Fruit fly (Drosophila melanogaster) whole organism, embryonic: Measurements from ENCODE around the gene RpLP1.

ENCODE experiments used
- Antp ChIP-seq: fragments of 200-800 bp; sonication (Bioruptor generic); optimal IDR thresholded peaks from 3 replicates; lab custom pipeline; 2016; ENCODE audit warnings: missing biosample characterization, missing genetic modification characterization
- C15 ChIP-seq: fragments of 200-800 bp; sonication (Bioruptor generic); IDR thresholded peaks from 3 replicates; pipeline ENCODE4 v1.3.6; 2022; ENCODE audit warnings: missing biosample characterization, missing genetic modification characterization
- CG10209 ChIP-seq: fragments of 200-800 bp; sonication (Bioruptor generic); optimal IDR thresholded peaks from 3 replicates; lab custom pipeline; 2017; ENCODE audit warnings: missing biosample characterization, mild to moderate bottlenecking, missing genetic modification characterization, missing genetic modification reagents
- CG13424 ChIP-seq: fragments of 200-800 bp; sonication (Bioruptor generic); optimal IDR thresholded peaks from 2 replicates; lab custom pipeline; 2019; ENCODE audit warnings: missing biosample characterization, mild to moderate bottlenecking, missing genetic modification characterization, moderate library complexity
- CG15073 ChIP-seq: fragments of 200-800 bp; sonication (Bioruptor generic); optimal IDR thresholded peaks from 2 replicates; lab custom pipeline; 2016; ENCODE audit warnings: missing biosample characterization, missing genetic modification characterization
- CG15696 ChIP-seq: fragments of 200-800 bp; sonication (Bioruptor generic); optimal IDR thresholded peaks from 2 replicates; lab custom pipeline; 2019; ENCODE audit warnings: missing biosample characterization, mild to moderate bottlenecking, missing genetic modification characterization, moderate library complexity
- CG1602 ChIP-seq: fragments of 200-800 bp; sonication (Bioruptor generic); optimal IDR thresholded peaks from 3 replicates; lab custom pipeline; 2016; ENCODE audit warnings: missing biosample characterization, missing genetic modification characterization
- CG1603 ChIP-seq: fragments of 200-800 bp; sonication (Bioruptor generic); optimal IDR thresholded peaks from 2 replicates; lab custom pipeline; 2019; ENCODE audit warnings: missing biosample characterization, mild to moderate bottlenecking, missing genetic modification characterization, moderate library complexity
- CG17361 ChIP-seq: fragments of 200-800 bp; sonication (Bioruptor generic); IDR thresholded peaks from 3 replicates; pipeline ENCODE4 v1.3.6; 2022; ENCODE audit warnings: missing biosample characterization, missing genetic modification characterization
- CG17829 ChIP-seq: fragments of 200-800 bp; optimal IDR thresholded peaks from 2 replicates; lab custom pipeline; 2019; ENCODE audit warnings: missing biosample characterization, mild to moderate bottlenecking, missing genetic modification characterization, moderate library complexity
- CG2889 ChIP-seq: fragments of 200-800 bp; sonication (Bioruptor generic); IDR thresholded peaks from 3 replicates; pipeline ENCODE4 v1.3.6; 2022; ENCODE audit warnings: missing biosample characterization, missing genetic modification characterization
- CG31441 ChIP-seq: fragments of 200-800 bp; sonication (Bioruptor generic); IDR thresholded peaks from 2 replicates; pipeline ENCODE4 v1.3.6; 2022; ENCODE audit warnings: missing biosample characterization, missing genetic modification characterization
- CG32532 ChIP-seq: fragments of 200-800 bp; sonication (Bioruptor generic); IDR thresholded peaks from 2 replicates; pipeline ENCODE4 v1.3.6; 2022; ENCODE audit warnings: missing biosample characterization, missing genetic modification characterization
- CG33213 ChIP-seq: fragments of 200-800 bp; sonication (Bioruptor generic); optimal IDR thresholded peaks from 3 replicates; lab custom pipeline; 2016; ENCODE audit warnings: missing biosample characterization, missing genetic modification characterization
- CG3407 ChIP-seq: fragments of 200-800 bp; sonication (Bioruptor generic); optimal IDR thresholded peaks from 2 replicates; lab custom pipeline; 2018; ENCODE audit warnings: missing biosample characterization, mild to moderate bottlenecking, missing genetic modification characterization
- CG4404 ChIP-seq: fragments of 200-800 bp; sonication (Bioruptor generic); IDR thresholded peaks from 2 replicates; pipeline ENCODE4 v1.3.6; 2022; ENCODE audit warnings: missing biosample characterization, missing genetic modification characterization
- CG7271 ChIP-seq: fragments of 200-800 bp; sonication (Bioruptor generic); optimal IDR thresholded peaks from 2 replicates; lab custom pipeline; 2018; ENCODE audit warnings: missing biosample characterization, mild to moderate bottlenecking, missing genetic modification characterization, moderate library complexity
- CG7839 ChIP-seq: fragments of 200-800 bp; sonication (Bioruptor generic); optimal IDR thresholded peaks from 3 replicates; lab custom pipeline; 2018; ENCODE audit warnings: missing biosample characterization, mild to moderate bottlenecking, missing genetic modification characterization, moderate library complexity
- CG7963 ChIP-seq: fragments of 200-800 bp; sonication (Bioruptor generic); IDR thresholded peaks from 3 replicates; pipeline ENCODE4 v1.3.6; 2022; ENCODE audit warnings: missing biosample characterization, missing genetic modification characterization; ENCODE audit not compliant: partially characterized antibody
- CG8281 ChIP-seq: fragments of 200-800 bp; sonication (Bioruptor generic); optimal IDR thresholded peaks from 2 replicates; lab custom pipeline; 2018; ENCODE audit warnings: missing biosample characterization, mild to moderate bottlenecking, missing genetic modification characterization, moderate library complexity
- CG8765 ChIP-seq: fragments of 200-800 bp; sonication (Bioruptor generic); IDR thresholded peaks from 2 replicates; pipeline ENCODE4 v1.3.6; 2022; ENCODE audit warnings: missing biosample characterization, missing genetic modification characterization
- Dad ChIP-seq: fragments of 200-800 bp; sonication (Bioruptor generic); optimal IDR thresholded peaks from 3 replicates; lab custom pipeline; 2016; ENCODE audit warnings: missing biosample characterization, missing genetic modification characterization
- Ets65A ChIP-seq: fragments of 200-800 bp; sonication (Bioruptor generic); peaks from one replicate; lab custom pipeline; 2016; ENCODE audit warnings: missing biosample characterization, missing genetic modification characterization
- Fer3 ChIP-seq: fragments of 200-800 bp; sonication (Bioruptor generic); optimal IDR thresholded peaks from 2 replicates; lab custom pipeline; 2018; ENCODE audit warnings: missing biosample characterization, mild to moderate bottlenecking, missing genetic modification characterization, moderate library complexity
- H2.0 ChIP-seq: fragments of 200-800 bp; sonication (Bioruptor generic); IDR thresholded peaks from 2 replicates; pipeline ENCODE4 v1.3.6; 2022; ENCODE audit warnings: missing biosample characterization, missing genetic modification characterization
- Med ChIP-seq: fragments of 200-800 bp; sonication (Bioruptor generic); peaks from one replicate; lab custom pipeline; 2016; ENCODE audit warnings: missing biosample characterization, missing genetic modification characterization, mild to moderate bottlenecking, inconsistent platforms, moderate library complexity
- Meics ChIP-seq: fragments of 200-800 bp; sonication (Bioruptor generic); optimal IDR thresholded peaks from 2 replicates; lab custom pipeline; 2017; ENCODE audit warnings: missing biosample characterization, mild to moderate bottlenecking, missing genetic modification characterization
- NC2α ChIP-seq: fragments of 200-800 bp; sonication (Bioruptor generic); optimal IDR thresholded peaks from 2 replicates; lab custom pipeline; 2016; ENCODE audit warnings: missing biosample characterization, missing genetic modification characterization
- Optix ChIP-seq: fragments of 200-800 bp; sonication (Bioruptor generic); IDR thresholded peaks from 3 replicates; pipeline ENCODE4 v1.3.6; 2022; ENCODE audit warnings: missing biosample characterization, missing genetic modification characterization
- Side ChIP-seq: fragments of 200-800 bp; sonication (Bioruptor generic); optimal IDR thresholded peaks from 2 replicates; lab custom pipeline; 2016; ENCODE audit warnings: missing biosample characterization, missing genetic modification characterization
- bigmax ChIP-seq: fragments of 200-800 bp; sonication (Bioruptor generic); optimal IDR thresholded peaks from 2 replicates; lab custom pipeline; 2018; ENCODE audit warnings: missing biosample characterization, mild to moderate bottlenecking, missing genetic modification characterization
- chn ChIP-seq: fragments of 200-800 bp; sonication (Bioruptor generic); optimal IDR thresholded peaks from 2 replicates; lab custom pipeline; 2016; ENCODE audit warnings: missing biosample characterization, missing genetic modification characterization
- danr ChIP-seq: fragments of 200-800 bp; sonication (Bioruptor generic); IDR thresholded peaks from 2 replicates; pipeline ENCODE4 v1.3.6; 2022; ENCODE audit warnings: missing biosample characterization, missing genetic modification characterization
- dmrt99B ChIP-seq: fragments of 200-800 bp; sonication (Bioruptor generic); optimal IDR thresholded peaks from 2 replicates; lab custom pipeline; 2018; ENCODE audit warnings: missing biosample characterization, mild to moderate bottlenecking, missing genetic modification characterization, moderate library complexity
- gsb ChIP-seq: fragments of 200-800 bp; sonication (Bioruptor generic); IDR thresholded peaks from 2 replicates; pipeline ENCODE4 v1.3.6; 2022; ENCODE audit warnings: missing biosample characterization, missing genetic modification characterization
- h ChIP-seq: fragments of >200 bp; optimal IDR thresholded peaks from 2 replicates; lab custom pipeline; 2017
- hb ChIP-seq: fragments of 200-800 bp; sonication (Bioruptor generic); IDR thresholded peaks from 3 replicates; pipeline ENCODE4 v1.3.6; 2022; ENCODE audit warnings: missing biosample characterization, missing genetic modification characterization; ENCODE audit not compliant: partially characterized antibody
- kay ChIP-seq: fragments of 200-800 bp; sonication (Bioruptor generic); optimal IDR thresholded peaks from 2 replicates; lab custom pipeline; 2016; ENCODE audit warnings: missing biosample characterization, missing genetic modification characterization
- lab ChIP-seq: fragments of 200-800 bp; sonication (Bioruptor generic); optimal IDR thresholded peaks from 3 replicates; lab custom pipeline; 2017; ENCODE audit warnings: missing biosample characterization, missing genetic modification characterization, mild to moderate bottlenecking, moderate library complexity, missing genetic modification reagents
- pros ChIP-seq: fragments of 200-800 bp; sonication (Bioruptor generic); optimal IDR thresholded peaks from 3 replicates; lab custom pipeline; 2019; ENCODE audit warnings: missing biosample characterization, mild to moderate bottlenecking, missing genetic modification characterization, moderate library complexity
- pzg ChIP-seq: fragments of 200-800 bp; sonication (Bioruptor generic); optimal IDR thresholded peaks from 3 replicates; lab custom pipeline; 2018; ENCODE audit warnings: missing biosample characterization, mild to moderate bottlenecking, missing genetic modification characterization, moderate library complexity
- salm ChIP-seq: fragments of 200-800 bp; sonication (Bioruptor generic); optimal IDR thresholded peaks from 2 replicates; lab custom pipeline; 2018; ENCODE audit warnings: missing biosample characterization, mild to moderate bottlenecking, missing genetic modification characterization
- sens-2 ChIP-seq: fragments of 200-800 bp; sonication (Bioruptor generic); IDR thresholded peaks from 2 replicates; pipeline ENCODE4 v1.3.6; 2022; ENCODE audit warnings: missing biosample characterization, missing genetic modification characterization
- sisA ChIP-seq: fragments of 200-800 bp; sonication (Bioruptor generic); IDR thresholded peaks from 2 replicates; pipeline ENCODE4 v1.3.6; 2022; ENCODE audit warnings: missing biosample characterization, missing genetic modification characterization
- slp2 ChIP-seq: fragments of 200-800 bp; sonication (Bioruptor generic); optimal IDR thresholded peaks from 2 replicates; lab custom pipeline; 2016; ENCODE audit warnings: missing biosample characterization, missing genetic modification characterization
- so ChIP-seq: fragments of 200-800 bp; sonication (Bioruptor generic); IDR thresholded peaks from 3 replicates; pipeline ENCODE4 v1.3.6; 2022; ENCODE audit warnings: missing biosample characterization, missing genetic modification characterization
- sr ChIP-seq: fragments of 200-800 bp; sonication (Bioruptor generic); IDR thresholded peaks from 3 replicates; pipeline ENCODE4 v1.3.6; 2022; ENCODE audit warnings: missing biosample characterization, missing genetic modification characterization
- stc ChIP-seq: fragments of 200-800 bp; sonication (Bioruptor generic); IDR thresholded peaks from 2 replicates; pipeline ENCODE4 v1.3.6; 2022; ENCODE audit warnings: missing biosample characterization, missing genetic modification characterization
- tup ChIP-seq: fragments of 200-800 bp; sonication (Bioruptor generic); optimal IDR thresholded peaks from 2 replicates; lab custom pipeline; 2016; ENCODE audit warnings: missing biosample characterization, mild to moderate bottlenecking, missing genetic modification characterization, moderate library complexity
- twi ChIP-seq: fragments of 200-800 bp; optimal IDR thresholded peaks from 2 replicates; lab custom pipeline; 2019; ENCODE audit warnings: missing biosample characterization, mild to moderate bottlenecking, missing genetic modification characterization, moderate library complexity

Gene RpLP1

DNA sequence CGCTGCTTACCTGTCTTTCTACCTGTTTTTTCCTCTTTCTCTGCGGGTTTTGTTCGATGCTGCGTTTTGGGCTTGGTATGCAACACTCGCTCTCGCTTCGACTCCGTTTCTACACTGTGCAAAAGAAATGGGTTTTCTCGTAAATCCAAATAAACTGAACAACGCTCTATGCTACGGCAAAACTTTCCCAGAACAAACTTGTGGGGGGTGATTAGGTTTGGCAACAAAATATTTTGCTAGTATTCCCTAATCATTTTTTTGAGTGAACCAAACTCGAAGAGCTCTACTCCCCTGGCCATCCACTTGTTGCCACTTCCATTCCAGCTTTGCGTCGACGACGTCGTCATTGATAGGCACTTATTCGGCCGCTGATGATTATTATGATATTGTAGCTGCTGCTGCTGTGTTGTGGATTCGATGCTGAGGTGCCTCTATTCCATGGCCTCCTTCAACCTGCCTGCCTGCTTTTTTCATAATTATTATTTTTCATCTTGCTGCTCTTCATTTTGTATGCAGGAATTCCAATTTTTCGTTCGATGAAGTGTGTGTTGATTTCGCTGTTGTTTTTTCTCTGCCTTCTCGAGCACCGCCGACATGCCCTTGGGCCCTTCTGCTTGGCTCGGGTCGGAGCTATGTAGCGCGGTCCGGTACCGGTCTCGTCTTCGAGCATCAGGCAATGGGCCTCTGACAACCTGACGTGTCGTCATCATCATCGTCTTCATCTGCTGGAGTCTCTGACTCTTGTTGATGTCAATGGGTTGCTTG, 22.4 kb downstream of the RpLP1 start (continued):
- no peak for TF ChIP-seq CG7963 (GFP tag; lab: Robert Waterston, UW)
- peak; percentile 83 for TF ChIP-seq slp2
- TF ChIP-seq Antp (GFP tag; lab: Kevin White, UChicago): peak; percentile 89
- TF ChIP-seq CG7839 (tag; lab: Kevin White, UChicago): peak; percentile 82
- TF ChIP-seq CG1602 (GFP tag; lab: Kevin White, UChicago): peak; percentile 83
- peak; percentile 92 for TF ChIP-seq Optix (GFP tag; lab: Robert Waterston, UW)
- TF ChIP-seq NC2α (GFP tag; lab: Kevin White, UChicago): peak; percentile 49
- TF ChIP-seq Fer3 (tag; lab: Kevin White, UChicago): peak; percentile 61
- peak; percentile 59 for TF ChIP-seq tup (GFP tag; lab: Kevin White, UChicago)
- peak; percentile 90 for TF ChIP-seq chn (GFP tag; lab: Kevin White, UChicago)
- peak; percentile 76 for TF ChIP-seq CG13424 (tag; lab: Kevin White, UChicago)
- peak; percentile 29 for TF ChIP-seq CG15073 (GFP tag; lab: Kevin White, UChicago)
- peak; percentile 79 for TF ChIP-seq pros (GFP tag; lab: Kevin White, UChicago)
- peak; percentile 97 for TF ChIP-seq Ets65A (GFP tag; lab: Kevin White, UChicago)
- TF ChIP-seq CG10209 (GFP tag; lab: Kevin White, UChicago): peak; percentile 79
- TF ChIP-seq hb: no peak
- peak; percentile 47 for TF ChIP-seq CG8281
- TF ChIP-seq danr (GFP tag; lab: Robert Waterston, UW): peak; percentile 48; the same call in 1 of the 2 replicates
- no peak for TF ChIP-seq h (lab: Kevin White, UChicago)
- TF ChIP-seq so: peak; percentile 75; the same call in 2 of the 3 replicates
- peak; percentile 86 for TF ChIP-seq stc (GFP tag; lab: Robert Waterston, UW)
- peak; percentile 91 for TF ChIP-seq CG17829 (tag; lab: Kevin White, UChicago)
- TF ChIP-seq pzg: no peak
- TF ChIP-seq lab: peak; percentile 65
- peak; percentile 84 for TF ChIP-seq CG8765
- TF ChIP-seq Dad (GFP tag; lab: Kevin White, UChicago): peak; percentile 67
- TF ChIP-seq dmrt99B: peak; percentile 92
- TF ChIP-seq gsb: no peak; the same call in 1 of the 2 replicates
- TF ChIP-seq sens-2: peak; percentile 81
- peak; percentile 59 for TF ChIP-seq kay (GFP tag; lab: Kevin White, UChicago)
- TF ChIP-seq H2.0 (GFP tag; lab: Robert Waterston, UW): peak; percentile 86
- TF ChIP-seq sr: peak; percentile 81
- TF ChIP-seq CG32532 (GFP tag; lab: Robert Waterston, UW): peak; percentile 65; the same call in 1 of the 2 replicates
- TF ChIP-seq CG17361 (GFP tag; lab: Robert Waterston, UW): peak; percentile 84
- peak; percentile 96 for TF ChIP-seq CG1603 (tag; lab: Kevin White, UChicago)
- peak; percentile 74 for TF ChIP-seq CG15696
- peak; percentile 67 for TF ChIP-seq CG33213 (GFP tag; lab: Kevin White, UChicago)
- no peak for TF ChIP-seq twi (tag; lab: Kevin White, UChicago)
- TF ChIP-seq C15 (GFP tag; lab: Robert Waterston, UW): no peak
- TF ChIP-seq CG4404 (GFP tag; lab: Robert Waterston, UW): peak; percentile 83
- TF ChIP-seq CG2889 (GFP tag; lab: Robert Waterston, UW): peak; percentile 45; the same call in 1 of the 3 replicates
- peak; percentile 37 for TF ChIP-seq Meics (GFP tag; lab: Kevin White, UChicago)
- peak; percentile 84 for TF ChIP-seq Side (GFP tag; lab: Kevin White, UChicago)
- TF ChIP-seq CG7271 (tag; lab: Kevin White, UChicago): peak; percentile 37
- peak; percentile 81 for TF ChIP-seq CG3407 (GFP tag; lab: Kevin White, UChicago)
- TF ChIP-seq CG31441 (GFP tag; lab: Robert Waterston, UW): peak; percentile 87
- TF ChIP-seq bigmax: no peak
- peak; percentile 73 for TF ChIP-seq salm (tag; lab: Kevin White, UChicago)
- peak; percentile 89 for TF ChIP-seq sisA
- TF ChIP-seq Med (GFP tag; lab: Kevin White, UChicago): peak; percentile 94
